Fruit fly (Drosophila melanogaster) whole organism, embryonic: Measurements from ENCODE around the gene CG13995.

ENCODE experiments used
- Adf1 ChIP-seq: fragments of 200-800 bp; sonication (Bioruptor generic); IDR thresholded peaks from 2 replicates; pipeline ENCODE4 v1.3.6; 2022; ENCODE audit warnings: missing biosample characterization, missing genetic modification characterization
- CG10267 ChIP-seq: fragments of 200-800 bp; sonication (Bioruptor generic); optimal IDR thresholded peaks from 2 replicates; lab custom pipeline; 2018; ENCODE audit warnings: missing biosample characterization, mild to moderate bottlenecking, missing genetic modification characterization, moderate library complexity
- CG12071 ChIP-seq: fragments of 200-800 bp; sonication (Bioruptor generic); optimal IDR thresholded peaks from 3 replicates; lab custom pipeline; 2018; ENCODE audit warnings: missing biosample characterization, mild to moderate bottlenecking, missing genetic modification characterization
- CG1529 ChIP-seq: fragments of 200-800 bp; sonication (Bioruptor generic); optimal IDR thresholded peaks from 3 replicates; lab custom pipeline; 2018; ENCODE audit warnings: missing biosample characterization, missing genetic modification characterization
- CG16815 ChIP-seq: fragments of 200-800 bp; sonication (Bioruptor generic); optimal IDR thresholded peaks from 3 replicates; lab custom pipeline; 2017; ENCODE audit warnings: missing biosample characterization, mild to moderate bottlenecking, missing genetic modification characterization
- CG17359 ChIP-seq: fragments of 200-800 bp; sonication (Bioruptor generic); optimal IDR thresholded peaks from 3 replicates; lab custom pipeline; 2018; ENCODE audit warnings: missing biosample characterization, mild to moderate bottlenecking, missing genetic modification characterization, moderate library complexity
- CG18599 ChIP-seq: fragments of 200-800 bp; sonication (Bioruptor generic); optimal IDR thresholded peaks from 3 replicates; lab custom pipeline; 2017; ENCODE audit warnings: missing biosample characterization, missing genetic modification characterization, mild to moderate bottlenecking, moderate library complexity, missing genetic modification reagents
- CG2116 ChIP-seq: fragments of 200-800 bp; sonication (Bioruptor generic); optimal IDR thresholded peaks from 3 replicates; lab custom pipeline; 2018; ENCODE audit warnings: missing biosample characterization, mild to moderate bottlenecking, missing genetic modification characterization
- CG2712 ChIP-seq: fragments of 200-800 bp; optimal IDR thresholded peaks from 3 replicates; lab custom pipeline; 2019; ENCODE audit warnings: missing biosample characterization, mild to moderate bottlenecking, missing genetic modification characterization, moderate library complexity
- CG32772 ChIP-seq: fragments of 200-800 bp; sonication (Bioruptor generic); IDR thresholded peaks from 2 replicates; pipeline ENCODE4 v1.3.6; 2022; ENCODE audit warnings: missing biosample characterization, missing genetic modification characterization
- CG6175 ChIP-seq: fragments of 200-800 bp; sonication (Bioruptor generic); IDR thresholded peaks from 3 replicates; pipeline ENCODE4 v1.3.6; 2022; ENCODE audit warnings: missing biosample characterization, missing genetic modification characterization
- CG7556 ChIP-seq: fragments of 200-800 bp; sonication (Bioruptor generic); optimal IDR thresholded peaks from 2 replicates; lab custom pipeline; 2017; ENCODE audit warnings: missing biosample characterization, mild to moderate bottlenecking, missing genetic modification characterization
- CG7839 ChIP-seq: fragments of 200-800 bp; sonication (Bioruptor generic); optimal IDR thresholded peaks from 3 replicates; lab custom pipeline; 2018; ENCODE audit warnings: missing biosample characterization, mild to moderate bottlenecking, missing genetic modification characterization, moderate library complexity
- CG8388 ChIP-seq: fragments of 200-800 bp; sonication (Bioruptor generic); optimal IDR thresholded peaks from 2 replicates; lab custom pipeline; 2019; ENCODE audit warnings: missing biosample characterization, mild to moderate bottlenecking, missing genetic modification characterization, moderate library complexity
- CG9437 ChIP-seq: fragments of 200-800 bp; sonication (Bioruptor generic); optimal IDR thresholded peaks from 2 replicates; lab custom pipeline; 2018; ENCODE audit warnings: missing biosample characterization, mild to moderate bottlenecking, missing genetic modification characterization
- CG9876 ChIP-seq: fragments of 200-800 bp; sonication (Bioruptor generic); optimal IDR thresholded peaks from 2 replicates; lab custom pipeline; 2016; ENCODE audit warnings: missing biosample characterization, missing genetic modification characterization
- Deaf1 ChIP-seq: fragments of 200-800 bp; optimal IDR thresholded peaks from 3 replicates; lab custom pipeline; 2019; ENCODE audit warnings: missing biosample characterization, mild to moderate bottlenecking, missing genetic modification characterization, moderate library complexity
- Dek ChIP-seq: fragments of 200-800 bp; sonication (Bioruptor generic); optimal IDR thresholded peaks from 3 replicates; lab custom pipeline; 2019; ENCODE audit warnings: missing biosample characterization, mild to moderate bottlenecking, missing genetic modification characterization, moderate library complexity
- Dref ChIP-seq: fragments of 200-800 bp; sonication (Bioruptor generic); IDR thresholded peaks from 2 replicates; pipeline ENCODE4 v1.3.6; 2022; ENCODE audit warnings: missing biosample characterization, missing genetic modification characterization
- GATAe ChIP-seq: fragments of 200-800 bp; sonication (Bioruptor generic); conservative IDR thresholded peaks from 2 replicates; pipeline ENCODE4 v1.3.6; 2022; ENCODE audit warnings: missing biosample characterization, missing genetic modification characterization
- Hr78 ChIP-seq, 2 experiments: fragments of 200-800 bp in 1 of 2; fragments of >200 bp in 1 of 2; sonication (Bioruptor generic) in 1 of 2; optimal IDR thresholded peaks; 2 replicates each; lab custom pipeline; 2017 to 2019; ENCODE audit warnings: missing biosample characterization in 2 of 2, missing genetic modification characterization in 2 of 2, mild to moderate bottlenecking in 1 of 2, moderate library complexity in 1 of 2
- MTF-1 ChIP-seq: fragments of 200-800 bp; sonication (Bioruptor generic); optimal IDR thresholded peaks from 2 replicates; lab custom pipeline; 2018; ENCODE audit warnings: missing biosample characterization, mild to moderate bottlenecking, missing genetic modification characterization, borderline replicate concordance
- Nf-YB ChIP-seq: fragments of 200-800 bp; sonication (Bioruptor generic); optimal IDR thresholded peaks from 3 replicates; lab custom pipeline; 2019; ENCODE audit warnings: missing biosample characterization, mild to moderate bottlenecking, missing genetic modification characterization, moderate library complexity
- Oaz ChIP-seq: fragments of 200-800 bp; sonication (Bioruptor generic); IDR thresholded peaks from 2 replicates; pipeline ENCODE4 v1.3.6; 2022; ENCODE audit warnings: missing biosample characterization, missing genetic modification characterization
- Oli ChIP-seq: fragments of 200-800 bp; sonication (Bioruptor generic); optimal IDR thresholded peaks from 2 replicates; lab custom pipeline; 2018; ENCODE audit warnings: missing biosample characterization, mild to moderate bottlenecking, missing genetic modification characterization, moderate library complexity
- Stat92E ChIP-seq, 3 experiments: fragments of >200 bp in 2 of 3; fragments of 200-800 bp in 1 of 3; sonication (Bioruptor generic) in 1 of 3; optimal IDR thresholded peaks; 2 replicates each; lab custom pipeline; 2017 to 2019; ENCODE audit warnings: missing biosample characterization in 3 of 3, missing genetic modification characterization in 3 of 3, mild to moderate bottlenecking in 1 of 3, moderate library complexity in 1 of 3
- Usf ChIP-seq: fragments of 200-800 bp; sonication (Bioruptor generic); optimal IDR thresholded peaks from 2 replicates; lab custom pipeline; 2017; ENCODE audit warnings: missing genotype, missing biosample characterization, missing genetic modification characterization
- Vsx1 ChIP-seq: fragments of 200-800 bp; sonication (Bioruptor generic); optimal IDR thresholded peaks from 2 replicates; lab custom pipeline; 2017; ENCODE audit warnings: missing biosample characterization, mild to moderate bottlenecking, missing genetic modification characterization, missing genetic modification reagents
- Xrp1 ChIP-seq: fragments of 200-800 bp; sonication (Bioruptor generic); IDR thresholded peaks from 2 replicates; pipeline ENCODE4 v1.3.6; 2022; ENCODE audit warnings: missing biosample characterization, missing genetic modification characterization
- amos ChIP-seq: fragments of 200-800 bp; sonication (Bioruptor generic); IDR thresholded peaks from 2 replicates; pipeline ENCODE4 v1.3.6; 2022; ENCODE audit warnings: missing biosample characterization, missing genetic modification characterization; ENCODE audit not compliant: partially characterized antibody
- az2 ChIP-seq: fragments of 200-800 bp; sonication (Bioruptor generic); optimal IDR thresholded peaks from 3 replicates; lab custom pipeline; 2016; ENCODE audit warnings: missing biosample characterization, missing genetic modification characterization
- caup ChIP-seq: fragments of 200-800 bp; sonication (Bioruptor generic); optimal IDR thresholded peaks from 3 replicates; lab custom pipeline; 2017; ENCODE audit warnings: missing biosample characterization, mild to moderate bottlenecking, missing genetic modification characterization, moderate library complexity; ENCODE audit not compliant: severe bottlenecking
- chif ChIP-seq, 2 experiments: fragments of 200-800 bp; sonication (Bioruptor generic); optimal IDR thresholded peaks; 3 replicates each; lab custom pipeline; 2016; ENCODE audit warnings: missing biosample characterization in 2 of 2, missing genetic modification characterization in 2 of 2
- chinmo ChIP-seq: fragments of 200-800 bp; sonication (Bioruptor generic); IDR thresholded peaks from 4 replicates; pipeline ENCODE4 v1.3.6; 2022; ENCODE audit warnings: missing biosample characterization, missing genetic modification characterization; ENCODE audit not compliant: partially characterized antibody
- exex ChIP-seq: fragments of 200-800 bp; sonication (Bioruptor generic); optimal IDR thresholded peaks from 4 replicates; lab custom pipeline; 2018; ENCODE audit warnings: missing biosample characterization, mild to moderate bottlenecking, missing genetic modification characterization, moderate library complexity
- fd64A ChIP-seq: fragments of 200-800 bp; sonication (Bioruptor generic); optimal IDR thresholded peaks from 3 replicates; lab custom pipeline; 2018; ENCODE audit warnings: missing biosample characterization, mild to moderate bottlenecking, missing genetic modification characterization
- her ChIP-seq: fragments of 200-800 bp; sonication (Bioruptor generic); optimal IDR thresholded peaks from 2 replicates; lab custom pipeline; 2016; ENCODE audit warnings: missing biosample characterization, missing genetic modification characterization
- insv ChIP-seq, 2 experiments: fragments of 200-800 bp; sonication (Bioruptor generic); optimal IDR thresholded peaks; 3 replicates each; lab custom pipeline; 2016 to 2018; ENCODE audit warnings: missing biosample characterization in 2 of 2, missing genetic modification characterization in 2 of 2
- jing ChIP-seq: fragments of 200-800 bp; sonication (Bioruptor generic); optimal IDR thresholded peaks from 2 replicates; lab custom pipeline; 2018; ENCODE audit warnings: missing biosample characterization, mild to moderate bottlenecking, missing genetic modification characterization
- klu ChIP-seq: fragments of 200-800 bp; sonication (Bioruptor generic); IDR thresholded peaks from 2 replicates; pipeline ENCODE4 v1.3.6; 2022; ENCODE audit warnings: missing biosample characterization, missing genetic modification characterization
- lab ChIP-seq: fragments of 200-800 bp; sonication (Bioruptor generic); optimal IDR thresholded peaks from 3 replicates; lab custom pipeline; 2017; ENCODE audit warnings: missing biosample characterization, missing genetic modification characterization, mild to moderate bottlenecking, moderate library complexity, missing genetic modification reagents
- mam ChIP-seq: fragments of 200-800 bp; sonication (Bioruptor generic); optimal IDR thresholded peaks from 3 replicates; lab custom pipeline; 2016; ENCODE audit warnings: missing biosample characterization, missing genetic modification characterization
- nau ChIP-seq: fragments of 200-800 bp; sonication (Bioruptor generic); optimal IDR thresholded peaks from 3 replicates; lab custom pipeline; 2017; ENCODE audit warnings: missing biosample characterization, mild to moderate bottlenecking, missing genetic modification characterization, missing genetic modification reagents
- nerfin-2 ChIP-seq: fragments of 200-800 bp; sonication (Bioruptor generic); IDR thresholded peaks from 2 replicates; pipeline ENCODE4 v1.3.6; 2022; ENCODE audit warnings: missing biosample characterization, missing genetic modification characterization; ENCODE audit not compliant: partially characterized antibody
- p53 ChIP-seq: fragments of 200-800 bp; sonication (Bioruptor generic); optimal IDR thresholded peaks from 2 replicates; lab custom pipeline; 2016; ENCODE audit warnings: missing biosample characterization, missing genetic modification characterization
- phol ChIP-seq: fragments of 200-800 bp; sonication (Bioruptor generic); optimal IDR thresholded peaks from 3 replicates; lab custom pipeline; 2018; ENCODE audit warnings: missing biosample characterization, mild to moderate bottlenecking, missing genetic modification characterization, moderate library complexity
- ro ChIP-seq: fragments of 200-800 bp; sonication (Bioruptor generic); IDR thresholded peaks from 2 replicates; pipeline ENCODE4 v1.3.6; 2022; ENCODE audit warnings: missing biosample characterization, missing genetic modification characterization
- stc ChIP-seq: fragments of 200-800 bp; sonication (Bioruptor generic); IDR thresholded peaks from 2 replicates; pipeline ENCODE4 v1.3.6; 2022; ENCODE audit warnings: missing biosample characterization, missing genetic modification characterization
- sug ChIP-seq: fragments of 200-800 bp; optimal IDR thresholded peaks from 2 replicates; lab custom pipeline; 2019; ENCODE audit warnings: missing biosample characterization, mild to moderate bottlenecking, missing genetic modification characterization, moderate library complexity
- wek ChIP-seq: fragments of 200-800 bp; sonication (Bioruptor generic); optimal IDR thresholded peaks from 3 replicates; lab custom pipeline; 2018; ENCODE audit warnings: missing biosample characterization, mild to moderate bottlenecking, missing genetic modification characterization, moderate library complexity

The CG13995 gene

DNA sequence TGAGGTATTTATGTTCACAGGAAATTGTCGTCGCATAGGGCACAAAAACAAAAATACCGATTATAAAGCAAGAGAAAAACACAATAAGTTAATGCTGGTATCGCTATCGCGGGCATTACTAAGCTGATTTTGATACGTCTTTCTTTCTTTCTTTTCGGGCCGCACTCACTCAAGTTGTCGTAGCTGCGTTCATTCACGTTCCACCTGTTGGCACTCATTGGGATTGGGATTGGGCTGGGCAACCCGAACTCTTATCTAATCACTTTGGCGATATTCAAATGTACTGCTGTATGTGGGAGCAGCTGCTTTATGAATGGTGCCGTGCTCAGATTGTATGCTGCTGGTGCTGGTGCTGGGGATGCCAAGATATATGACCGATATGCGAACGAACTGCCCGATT lies 30.6 kb downstream of the CG13995 start (continued):
- TF ChIP-seq CG2712 (no peak), CG12071 (GFP tag; lab: Kevin White, UChicago) (no peak), stc (GFP tag; lab: Robert Waterston, UW) (no peak), Adf1 (GFP tag; lab: Robert Waterston, UW) (peak; percentile 26; the same call in 1 of the 2 replicates), phol (tag; lab: Kevin White, UChicago) (no peak), Vsx1 (no peak), Usf (GFP tag; lab: Kevin White, UChicago) (no peak), CG2116 (GFP tag; lab: Kevin White, UChicago) (no peak), caup (GFP tag; lab: Kevin White, UChicago) (no peak), nerfin-2 (GFP tag; lab: Robert Waterston, UW) (no peak), lab (GFP tag; lab: Kevin White, UChicago) (no peak), klu (GFP tag; lab: Robert Waterston, UW) (no peak), CG7839 (tag; lab: Kevin White, UChicago) (no peak), nau (GFP tag; lab: Kevin White, UChicago) (no peak), chinmo (GFP tag; lab: Robert Waterston, UW) (no peak), az2 (GFP tag; lab: Kevin White, UChicago) (no peak), Stat92E (GFP tag; optimal IDR thresholded peaks at IDR 0.05; lab: Kevin White, UChicago) (no peak), Dref (GFP tag; lab: Robert Waterston, UW) (no peak), CG8388 (GFP tag; lab: Kevin White, UChicago) (no peak), Oli (tag; lab: Kevin White, UChicago) (no peak), jing (GFP tag; lab: Kevin White, UChicago) (no peak), MTF-1 (peak; percentile 38), Oaz (GFP tag; lab: Robert Waterston, UW) (no peak), CG17359 (tag; lab: Kevin White, UChicago) (no peak), CG10267 (tag; lab: Kevin White, UChicago) (no peak), Xrp1 (no peak), sug (tag; lab: Kevin White, UChicago) (peak; percentile 63), fd64A (GFP tag; lab: Kevin White, UChicago) (no peak), insv (GFP tag; optimal IDR thresholded peaks at IDR 0.05; lab: Kevin White, UChicago) (no peak), amos (no peak), her (GFP tag; lab: Kevin White, UChicago) (no peak), p53 (GFP tag; lab: Kevin White, UChicago) (no peak), Nf-YB (no peak), CG9437 (GFP tag; lab: Kevin White, UChicago) (no peak), chif (GFP tag; optimal IDR thresholded peaks at IDR 0.05; lab: Kevin White, UChicago) (no peak), exex (tag; lab: Kevin White, UChicago) (peak; percentile 91), Deaf1 (tag; lab: Kevin White, UChicago) (peak; percentile 17), Hr78 (GFP tag; optimal IDR thresholded peaks at IDR 0.05; lab: Kevin White, UChicago) (no peak), CG9876 (no peak), CG16815 (GFP tag; lab: Kevin White, UChicago) (no peak), CG6175 (GFP tag; lab: Robert Waterston, UW) (0 out of 3 replicates have a peak, but pooled peaks have one; percentile 15), mam (GFP tag; lab: Kevin White, UChicago) (no peak), ro (GFP tag; lab: Robert Waterston, UW) (no peak), wek (GFP tag; lab: Kevin White, UChicago) (no peak), CG18599 (GFP tag; lab: Kevin White, UChicago) (peak; percentile 19), CG1529 (no peak), CG7556 (no peak), CG32772 (GFP tag; lab: Robert Waterston, UW) (no peak), Dek (no peak), GATAe (GFP tag; lab: Robert Waterston, UW) (peak; percentile 51; the same call in 1 of the 2 replicates)
